Worm (Caenorhabditis elegans) whole organism, dauer: ENCODE measurements around the gene pals-18.

Source experiments
- unc-62 ChIP-seq: sonication (generic microtip); optimal IDR thresholded peaks from 2 replicates; lab custom pipeline; 2017; ENCODE audit warnings: missing biosample characterization, missing genetic modification reagents, missing genetic modification characterization

The pals-18 gene

DNA sequence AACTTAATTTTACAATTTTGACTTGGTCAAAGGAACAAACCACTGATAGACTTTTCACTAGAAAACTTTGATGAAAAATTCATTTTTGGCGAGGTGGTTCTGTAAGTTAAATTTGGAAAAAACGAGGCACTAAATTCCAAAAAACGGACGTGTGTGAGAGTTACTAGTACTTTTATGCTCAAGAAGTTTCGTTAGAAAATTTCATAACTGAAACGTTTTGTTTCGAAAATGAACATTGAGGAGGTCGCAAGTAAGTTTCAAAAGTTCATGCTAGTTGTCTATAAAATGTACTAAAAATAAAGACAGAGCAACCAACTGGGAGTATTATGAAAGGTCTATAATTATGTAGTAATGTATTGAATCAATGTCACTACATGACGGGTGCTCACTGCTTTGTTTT, 11.5 kb upstream of the pals-18 start, which contains the start of gene pals-17:
Gene pals-17 (minus strand): TSS at position 101 of the 400 bp plus-strand sequence.
- no peak for TF ChIP-seq unc-62 (GFP tag; lab: Kevin White, UChicago)

DNA sequence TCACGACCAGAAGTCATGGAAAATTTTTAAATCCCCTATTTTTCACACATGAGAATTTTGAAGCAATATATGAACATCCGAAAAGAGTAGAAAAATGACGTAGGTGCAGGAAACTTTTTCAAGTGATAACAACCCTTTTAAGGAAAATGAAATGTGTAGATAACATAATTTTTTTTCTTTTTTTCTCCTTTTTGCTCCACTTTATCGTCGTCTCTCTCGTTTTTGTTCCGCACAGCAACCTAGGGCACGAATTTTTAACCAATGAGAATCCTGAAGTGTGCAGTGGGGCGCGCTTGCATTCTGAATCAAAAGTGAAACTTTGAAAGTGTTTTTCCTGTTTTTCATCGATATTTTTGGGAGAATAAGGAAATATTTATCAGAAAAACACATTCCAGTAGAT, 10.4 kb upstream of the pals-18 start:
- TF ChIP-seq unc-62 (GFP tag; lab: Kevin White, UChicago) = no peak

DNA sequence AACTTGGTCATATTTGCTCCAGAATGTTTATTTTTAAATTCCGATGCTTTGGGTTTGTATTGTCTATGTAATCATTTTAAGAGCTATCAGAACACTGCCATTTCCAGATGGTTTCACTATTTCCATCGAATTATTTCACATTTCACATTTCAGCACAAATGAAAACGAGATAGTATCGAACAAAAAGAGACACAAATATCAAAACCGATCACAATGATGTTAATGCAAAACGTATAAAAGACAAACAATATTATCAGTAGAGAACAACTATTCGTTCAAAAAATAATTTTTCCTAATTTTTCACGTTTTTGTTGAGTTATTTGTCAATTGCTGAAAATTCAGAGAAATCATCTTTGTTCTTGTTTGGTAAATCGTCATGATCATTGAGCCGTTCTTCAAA, 7.9 kb upstream of the pals-18 start:
- TF ChIP-seq unc-62 (GFP tag; lab: Kevin White, UChicago) = no peak

DNA sequence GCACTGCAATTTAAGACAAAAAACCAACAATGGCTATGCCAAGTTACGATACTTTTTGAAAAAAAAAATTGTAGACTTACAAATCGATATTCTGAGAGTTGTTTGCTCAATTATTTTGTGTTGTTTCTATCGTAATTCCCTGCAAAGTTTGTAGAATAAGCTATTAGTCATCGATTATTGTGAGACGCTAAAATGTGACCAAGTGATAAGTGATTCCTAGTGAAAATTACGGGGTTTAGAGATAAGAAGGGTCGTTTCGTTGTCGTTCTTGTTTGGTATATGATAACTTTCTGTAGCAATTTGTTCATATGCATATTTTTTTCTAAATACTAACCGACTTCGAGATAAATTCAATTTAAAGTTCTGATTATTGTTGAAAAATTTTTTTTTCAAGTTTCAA, 5.0 kb upstream of the pals-18 start:
- no peak for TF ChIP-seq unc-62 (GFP tag; lab: Kevin White, UChicago)

DNA sequence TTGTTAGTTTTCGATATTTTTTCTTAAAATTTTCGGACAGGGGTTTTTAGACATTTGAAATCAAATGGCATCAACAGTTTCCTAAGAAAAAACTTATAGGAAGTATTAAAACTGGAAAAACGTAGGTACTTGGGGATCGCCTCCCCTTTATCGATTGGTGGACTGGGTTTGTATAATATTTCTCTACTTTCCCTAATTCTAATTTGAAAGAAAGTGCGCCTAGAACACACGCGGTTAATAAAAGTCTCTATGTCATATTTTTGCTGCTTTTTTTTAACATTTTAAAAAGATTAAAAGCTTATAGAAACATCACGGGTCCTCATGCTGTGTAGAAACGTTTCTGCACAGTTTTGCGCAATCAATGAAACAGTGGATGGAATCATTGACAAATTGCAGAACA, 3.5 kb upstream of the pals-18 start, which contains the start of gene pals-16:
Gene pals-16 (plus strand): TSS at position 301 of the 400 bp plus-strand sequence.
- TF ChIP-seq unc-62 (GFP tag; lab: Kevin White, UChicago) = no peak

DNA sequence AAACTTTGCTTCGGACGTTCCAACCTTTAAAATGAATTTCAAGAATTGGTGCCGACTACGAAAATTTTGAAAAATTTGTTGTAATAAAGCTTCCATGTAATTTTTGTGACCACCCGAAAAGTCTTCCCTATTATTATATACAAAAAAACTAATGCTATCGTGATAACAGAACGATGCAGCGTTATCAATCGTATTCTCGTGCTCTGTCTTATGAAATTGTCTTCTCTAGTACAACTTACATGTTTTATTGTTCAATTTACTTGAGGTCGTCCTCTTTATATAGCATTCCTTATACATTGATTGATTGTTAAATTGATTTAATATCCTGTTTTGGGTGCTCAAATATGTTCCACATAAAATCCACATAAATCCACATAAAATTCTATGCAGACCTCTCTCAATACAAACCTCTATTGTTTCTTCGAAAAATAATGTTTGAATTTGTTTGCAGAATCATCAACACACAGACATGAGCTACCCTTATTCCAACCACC, 1.7 kb upstream of the pals-18 start, which contains the start of gene pals-19:
Gene pals-19 (plus strand): TSS at position 444 of the 494 bp plus-strand sequence.
- no peak for TF ChIP-seq unc-62 (GFP tag; lab: Kevin White, UChicago)

DNA sequence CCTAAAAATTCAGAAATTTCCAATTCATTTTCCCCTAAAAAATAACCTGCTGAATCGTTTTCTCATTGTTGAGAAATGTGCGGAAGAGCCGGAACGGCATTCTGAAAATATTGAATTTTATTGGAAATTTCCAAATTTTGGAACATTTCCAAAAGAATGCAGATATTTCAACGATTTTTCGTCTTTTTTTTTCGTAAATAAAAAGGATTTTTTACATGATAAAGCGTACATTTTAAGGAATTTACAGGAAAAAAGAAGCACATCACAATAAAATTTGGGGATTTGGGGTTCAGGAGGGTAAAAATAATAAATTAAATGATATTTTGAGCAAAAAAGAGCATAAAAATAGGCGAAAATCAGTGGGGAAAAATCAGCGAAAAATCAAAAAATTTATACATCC, 5.9 kb downstream of the pals-18 start, which contains the start of gene Y82E9BR.22:
Gene Y82E9BR.22 (minus strand): TSS at position 101 of the 400 bp plus-strand sequence.
- no peak for TF ChIP-seq unc-62 (GFP tag; lab: Kevin White, UChicago)

DNA sequence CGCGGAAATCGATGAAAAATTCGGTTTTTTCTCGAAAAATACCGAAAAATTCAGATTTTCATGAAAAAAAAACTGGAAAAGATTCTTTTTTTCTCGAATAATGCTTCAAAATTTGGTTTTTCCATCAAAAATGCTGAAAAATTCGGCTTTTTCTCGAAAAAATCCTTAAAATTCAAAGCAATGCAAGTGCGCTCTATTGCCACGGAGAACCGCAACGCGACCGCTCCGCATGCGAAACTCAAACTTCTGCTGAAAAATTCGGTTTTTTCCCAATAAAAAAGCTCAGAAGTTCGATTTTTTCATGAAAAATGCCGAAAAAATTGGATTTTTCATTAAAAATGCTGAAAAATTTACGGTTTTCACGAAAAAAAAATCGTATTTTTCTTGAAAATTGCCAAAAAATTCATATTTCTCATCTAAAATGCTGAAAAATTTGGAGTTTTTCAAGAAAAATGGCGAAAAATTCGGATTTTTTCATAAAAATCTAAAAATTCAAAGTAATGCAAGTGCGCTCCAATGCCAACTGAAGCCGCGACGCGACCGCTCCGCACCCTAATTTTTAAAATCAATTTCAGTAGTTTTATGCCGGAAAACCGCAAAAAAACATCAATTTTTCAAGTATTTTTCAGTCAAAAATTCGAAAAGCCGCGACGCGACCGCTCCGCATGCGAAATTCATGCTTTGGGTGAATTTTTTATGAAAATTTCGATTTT, 10.1 kb downstream of the pals-18 start:
- no peak for TF ChIP-seq unc-62 (GFP tag; lab: Kevin White, UChicago)

DNA sequence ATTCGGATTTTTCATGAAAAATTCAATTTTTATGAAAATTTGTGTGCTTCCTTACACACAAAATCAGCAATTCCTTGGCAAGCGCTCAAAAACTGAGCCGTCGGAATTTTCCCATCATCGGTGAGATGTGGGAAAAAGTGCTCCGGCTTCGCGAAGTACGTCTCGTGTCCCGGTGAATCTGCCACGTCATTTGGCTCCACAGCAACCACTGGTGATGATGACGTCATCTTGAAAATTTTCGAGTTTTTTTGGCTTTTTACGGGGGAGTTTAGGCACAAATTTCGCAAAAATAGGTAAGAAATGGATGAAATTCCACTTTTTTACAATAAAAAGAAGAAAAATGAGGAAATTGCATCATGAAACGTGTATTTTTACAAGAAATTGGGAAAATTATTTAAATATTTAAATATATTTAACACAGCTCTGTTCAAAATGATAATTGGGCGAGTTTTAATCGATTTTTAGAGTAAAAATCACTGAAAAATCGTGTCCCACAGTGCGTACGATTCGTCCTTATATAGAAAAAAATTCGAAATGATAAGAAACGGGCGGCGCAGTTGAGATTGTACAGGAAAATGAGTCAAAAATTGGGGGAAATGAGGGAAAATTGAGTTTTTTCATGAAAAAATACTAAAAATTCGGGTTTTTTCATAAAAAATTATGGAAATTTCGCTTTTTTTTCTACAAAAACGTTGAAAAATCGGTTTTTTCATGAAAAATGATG, 10.8 kb downstream of the pals-18 start, which contains the start of gene Y82E9BR.14:
Gene Y82E9BR.14 (minus strand): TSS at position 227 of the 724 bp plus-strand sequence.
- no peak for TF ChIP-seq unc-62 (GFP tag; lab: Kevin White, UChicago)

DNA sequence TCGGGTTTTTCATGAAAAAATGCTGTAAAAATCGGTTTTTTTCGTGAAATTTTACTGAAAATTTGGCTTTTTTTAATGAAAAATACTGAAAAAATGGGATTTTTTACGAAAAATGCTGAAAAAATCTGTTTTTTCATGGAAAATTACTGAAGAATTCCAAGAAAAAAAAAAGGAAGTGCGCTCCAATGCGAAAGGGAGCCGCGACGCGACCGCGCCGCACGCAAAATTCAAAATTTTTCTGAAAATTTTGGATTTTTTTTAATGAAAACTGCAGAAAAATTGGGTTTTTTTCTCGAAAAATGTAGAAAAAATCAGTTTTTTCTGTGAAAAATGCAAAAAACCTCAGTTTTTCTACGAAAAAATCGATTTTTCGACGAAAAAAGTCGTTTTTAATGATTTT, 13.4 kb downstream of the pals-18 start:
- TF ChIP-seq unc-62 (GFP tag; lab: Kevin White, UChicago) = no peak

DNA sequence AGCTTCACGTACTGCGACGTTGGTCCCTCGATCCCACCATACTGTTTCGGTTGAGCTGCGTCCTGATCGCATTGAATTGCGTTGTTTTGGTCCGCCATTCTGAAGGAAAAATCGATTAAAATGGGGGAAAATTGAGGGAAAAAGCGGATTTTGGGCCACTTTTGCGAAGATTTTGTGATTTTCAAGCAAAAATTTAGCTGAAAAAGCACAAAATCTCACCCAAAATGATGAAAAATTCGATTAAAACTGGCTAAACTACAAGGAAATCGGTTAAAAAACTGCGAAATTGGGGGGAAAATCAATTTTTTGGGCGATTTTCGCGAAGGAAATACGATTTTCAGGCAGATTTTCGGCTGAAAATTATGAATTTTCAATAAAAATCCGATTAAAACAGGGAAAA, 13.9 kb downstream of the pals-18 start, which contains the start of gene elc-1:
Gene elc-1 (minus strand): TSS at position 101 of the 400 bp plus-strand sequence.
- TF ChIP-seq unc-62 (GFP tag; lab: Kevin White, UChicago) = no peak

DNA sequence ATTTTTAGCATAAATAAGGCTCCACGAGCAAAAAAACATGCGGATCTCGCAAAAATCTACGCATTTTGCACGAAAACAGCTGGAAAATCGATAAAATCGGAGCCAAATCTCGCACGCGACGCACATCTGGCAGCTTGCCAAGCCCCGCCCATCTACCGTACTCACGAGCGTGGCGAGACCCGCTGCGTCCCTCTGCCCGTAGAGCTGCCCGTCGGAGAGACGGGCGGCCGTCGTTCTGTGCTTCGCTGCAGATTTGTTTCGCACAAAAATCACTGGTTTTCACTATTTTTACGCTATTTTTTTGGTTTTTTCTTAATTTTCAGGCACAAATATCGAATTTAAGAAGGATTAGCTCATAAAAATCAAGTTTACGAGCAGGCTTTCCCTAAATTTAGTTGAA, 15.5 kb downstream of the pals-18 start:
- TF ChIP-seq unc-62 (GFP tag; lab: Kevin White, UChicago) = no peak

DNA sequence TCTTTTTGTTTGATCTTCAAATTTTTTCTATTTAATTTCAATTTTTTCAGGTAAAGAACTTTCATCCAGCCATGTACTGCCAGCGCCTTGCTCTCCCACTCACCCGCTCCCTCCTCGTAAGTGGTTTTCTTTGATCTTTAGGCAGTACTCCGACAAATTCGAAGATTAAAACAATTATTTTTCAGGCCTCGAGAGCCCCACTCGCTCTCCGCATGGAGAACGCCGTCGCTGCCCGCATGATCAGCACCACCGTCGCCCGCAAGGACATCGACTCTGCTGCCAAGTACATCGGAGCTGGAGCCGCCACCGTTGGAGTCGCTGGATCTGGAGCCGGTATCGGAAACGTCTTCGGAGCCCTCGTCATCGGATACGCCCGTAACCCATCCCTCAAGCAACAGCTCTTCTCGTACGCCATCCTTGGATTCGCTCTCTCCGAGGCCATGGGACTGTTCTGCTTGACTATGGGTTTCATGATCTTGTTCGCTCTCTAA, 16.0 kb downstream of the pals-18 start, which contains the start of gene Y82E9BR.3:
Gene Y82E9BR.3 (plus strand): TSS at position 51 of the 491 bp plus-strand sequence.
- no peak for TF ChIP-seq unc-62 (GFP tag; lab: Kevin White, UChicago)

DNA sequence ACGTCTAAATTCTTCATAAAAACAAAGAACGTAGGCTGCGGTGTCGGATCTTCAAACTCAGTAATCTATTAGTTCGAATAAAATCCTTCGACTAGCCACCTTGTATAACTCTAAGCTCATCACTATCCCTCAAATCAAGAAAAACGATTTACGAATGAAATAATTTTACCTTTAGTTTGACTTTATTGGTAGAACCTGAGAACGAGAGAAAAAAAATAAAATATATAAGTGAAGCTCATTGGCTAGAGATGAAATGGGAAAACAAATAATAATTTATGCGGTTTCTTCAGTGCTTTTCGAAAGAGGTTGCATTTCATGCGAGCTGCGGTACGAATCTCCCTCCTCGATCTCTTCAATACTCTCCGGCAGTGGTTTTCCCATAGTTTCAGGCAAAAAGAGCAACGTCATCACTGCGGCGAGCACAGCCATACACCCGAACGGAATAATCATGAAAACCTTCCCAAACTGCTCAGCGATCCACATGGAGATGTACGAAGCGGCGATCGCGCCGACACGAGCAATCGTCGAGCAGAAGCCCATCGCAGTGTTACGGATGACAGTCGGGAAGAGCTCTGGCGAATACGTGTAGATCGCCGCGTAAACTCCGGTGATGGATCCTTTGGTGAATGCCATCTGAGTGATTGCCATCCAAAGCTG, 16.6 kb downstream of the pals-18 start:
- TF ChIP-seq unc-62 (GFP tag; lab: Kevin White, UChicago) = no peak

DNA sequence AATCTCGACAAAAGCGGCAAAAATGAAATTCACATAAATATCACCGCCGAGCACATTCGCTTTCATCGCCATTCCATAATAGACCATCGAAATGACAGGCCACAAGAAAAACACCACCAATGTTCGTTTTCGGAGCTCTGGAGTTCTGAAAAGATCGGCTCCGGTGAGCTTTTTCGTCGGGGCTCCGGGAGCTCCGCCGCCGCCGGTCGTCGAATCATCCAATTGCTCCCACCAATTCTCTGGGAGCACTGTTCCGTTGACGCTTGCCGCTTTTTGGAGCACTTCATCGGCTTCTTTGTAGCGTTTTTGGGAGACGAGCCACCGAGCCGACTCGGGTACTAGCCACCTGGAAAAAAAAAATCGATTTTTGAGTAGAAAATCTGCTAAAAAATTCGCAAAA, 18.2 kb downstream of the pals-18 start:
- no peak for TF ChIP-seq unc-62 (GFP tag; lab: Kevin White, UChicago)
